Worm (Caenorhabditis elegans) whole organism, young adult: Measurements from ENCODE around the gene K03B4.8.

Experiments
- B0261.1 ChIP-seq: sonication (generic microtip); optimal IDR thresholded peaks from 2 replicates; lab custom pipeline; 2016; ENCODE audit warnings: mild to moderate bottlenecking, missing genetic modification characterization, moderate library complexity, missing compliant biosample characterization
- B0336.3 ChIP-seq: fragments of 200-800 bp; sonication (Bioruptor generic); IDR thresholded peaks from 2 replicates; pipeline ENCODE4 v1.3.6; 2022; ENCODE audit warnings: missing genetic modification characterization, missing compliant biosample characterization
- D2030.7 ChIP-seq: fragments of 200-800 bp; sonication (Bioruptor generic); IDR thresholded peaks from 2 replicates; pipeline ENCODE4 v1.3.6; 2022; ENCODE audit warnings: missing genetic modification reagents, missing genetic modification characterization, missing compliant biosample characterization
- F52B5.7 ChIP-seq: sonication (generic microtip); optimal IDR thresholded peaks from 2 replicates; lab custom pipeline; 2016; ENCODE audit warnings: mild to moderate bottlenecking, missing genetic modification characterization, missing compliant biosample characterization
- Y53F4B.3 ChIP-seq: fragments of 200-800 bp; sonication (Bioruptor generic); IDR thresholded peaks from 2 replicates; pipeline ENCODE4 v1.3.6; 2022; ENCODE audit warnings: missing genetic modification reagents, missing genetic modification characterization, missing compliant biosample characterization
- akir-1 ChIP-seq: fragments of 200-800 bp; sonication (Bioruptor generic); optimal IDR thresholded peaks from 2 replicates; lab custom pipeline; 2018; ENCODE audit warnings: mild to moderate bottlenecking, missing genetic modification characterization, moderate library complexity, missing compliant biosample characterization
- aptf-2 ChIP-seq: fragments of 200-800 bp; sonication (Bioruptor generic); conservative IDR thresholded peaks from 2 replicates; pipeline ENCODE4 v1.3.6; 2022; ENCODE audit warnings: missing genetic modification reagents, missing genetic modification characterization, missing compliant biosample characterization
- atf-7 ChIP-seq: sonication (generic microtip); optimal IDR thresholded peaks from 2 replicates; lab custom pipeline; 2017; ENCODE audit warnings: mild to moderate bottlenecking, missing genetic modification characterization, missing compliant biosample characterization
- attf-5 ChIP-seq: fragments of 200-800 bp; sonication (Bioruptor generic); optimal IDR thresholded peaks from 2 replicates; lab custom pipeline; 2018; ENCODE audit warnings: mild to moderate bottlenecking, missing genetic modification characterization, missing compliant biosample characterization
- bed-1 ChIP-seq: fragments of 200-800 bp; sonication (Bioruptor generic); IDR thresholded peaks from 2 replicates; pipeline ENCODE4 v1.3.6; 2022; ENCODE audit warnings: missing genetic modification reagents, missing genetic modification characterization, missing compliant biosample characterization
- ceh-100 ChIP-seq: fragments of 200-800 bp; sonication (Bioruptor generic); IDR thresholded peaks from 2 replicates; pipeline ENCODE4 v1.3.6; 2022; ENCODE audit warnings: missing genetic modification reagents, missing genetic modification characterization, missing compliant biosample characterization
- ceh-27 ChIP-seq: fragments of 200-800 bp; sonication (Bioruptor generic); optimal IDR thresholded peaks from 2 replicates; lab custom pipeline; 2018; ENCODE audit warnings: mild to moderate bottlenecking, missing genetic modification characterization, moderate library complexity, missing compliant biosample characterization
- die-1 ChIP-seq: sonication (generic microtip); optimal IDR thresholded peaks from 2 replicates; lab custom pipeline; 2016; ENCODE audit warnings: missing genotype, mild to moderate bottlenecking, missing genetic modification characterization, missing compliant biosample characterization
- dox-1 ChIP-seq: fragments of 200-800 bp; sonication (Bioruptor generic); IDR thresholded peaks from 2 replicates; pipeline ENCODE4 v1.3.6; 2022; ENCODE audit warnings: missing genetic modification reagents, missing genetic modification characterization, missing compliant biosample characterization
- dpff-1 ChIP-seq: sonication (generic microtip); optimal IDR thresholded peaks from 2 replicates; lab custom pipeline; 2017; ENCODE audit warnings: mild to moderate bottlenecking, missing genetic modification characterization, missing compliant biosample characterization
- dpl-1 ChIP-seq: fragments of 150-350 bp; optimal IDR thresholded peaks from 2 replicates; lab custom pipeline; 2014; ENCODE audit warnings: missing biosample characterization, missing genetic modification reagents, missing genetic modification characterization
- efl-1 ChIP-seq: fragments of 150-350 bp; optimal IDR thresholded peaks from 2 replicates; lab custom pipeline; 2014; ENCODE audit warnings: missing biosample characterization, missing genetic modification reagents, missing genetic modification characterization
- hmg-1.2 ChIP-seq: fragments of 200-800 bp; sonication (Bioruptor generic); IDR thresholded peaks from 2 replicates; pipeline ENCODE4 v1.3.6; 2022; ENCODE audit warnings: missing genetic modification reagents, missing genetic modification characterization, missing compliant biosample characterization
- let-526 ChIP-seq: fragments of 200-800 bp; sonication (Bioruptor generic); IDR thresholded peaks from 2 replicates; pipeline ENCODE4 v1.3.6; 2022; ENCODE audit warnings: missing genetic modification reagents, missing genetic modification characterization, missing compliant biosample characterization
- lin-54 ChIP-seq: fragments of 200-800 bp; sonication (Bioruptor generic); optimal IDR thresholded peaks from 2 replicates; lab custom pipeline; 2018; ENCODE audit warnings: mild to moderate bottlenecking, missing genetic modification characterization, missing compliant biosample characterization
- lsy-27 ChIP-seq: sonication (generic microtip); optimal IDR thresholded peaks from 2 replicates; lab custom pipeline; 2017; ENCODE audit warnings: missing genetic modification characterization, mild to moderate bottlenecking, missing compliant biosample characterization, antibody characterized with exemption, missing genotype, borderline replicate concordance; ENCODE audit not compliant: insufficient read depth
- madf-3 ChIP-seq: fragments of 200-800 bp; sonication (Bioruptor generic); IDR thresholded peaks from 2 replicates; pipeline ENCODE4 v1.3.6; 2022; ENCODE audit warnings: missing genetic modification reagents, missing genetic modification characterization, missing compliant biosample characterization
- madf-6 ChIP-seq: fragments of 200-800 bp; sonication (Bioruptor generic); IDR thresholded peaks from 2 replicates; pipeline ENCODE4 v1.3.6; 2022; ENCODE audit warnings: missing genetic modification reagents, missing genetic modification characterization, missing compliant biosample characterization
- madf-8 ChIP-seq: fragments of 200-800 bp; sonication (Bioruptor generic); conservative IDR thresholded peaks from 2 replicates; pipeline ENCODE4 v1.3.6; 2022; ENCODE audit warnings: missing genetic modification reagents, missing genetic modification characterization, missing compliant biosample characterization
- mes-4 ChIP-seq: sonication (generic microtip); optimal IDR thresholded peaks from 2 replicates; lab custom pipeline; 2016; ENCODE audit warnings: missing genotype, missing genetic modification characterization, missing compliant biosample characterization
- mxl-1 ChIP-seq: sonication (generic microtip); optimal IDR thresholded peaks from 2 replicates; lab custom pipeline; 2016; ENCODE audit warnings: missing genetic modification characterization, missing compliant biosample characterization
- nfya-1 ChIP-seq: sonication (generic microtip); optimal IDR thresholded peaks from 2 replicates; lab custom pipeline; 2017; ENCODE audit warnings: antibody characterized with exemption, missing compliant biosample characterization, missing genetic modification characterization, borderline replicate concordance; ENCODE audit not compliant: insufficient read depth
- nhr-120 ChIP-seq: fragments of 200-800 bp; sonication (Bioruptor generic); IDR thresholded peaks from 2 replicates; pipeline ENCODE4 v1.3.6; 2022; ENCODE audit warnings: missing genetic modification characterization, missing compliant biosample characterization
- nhr-179 ChIP-seq: sonication (generic microtip); optimal IDR thresholded peaks from 2 replicates; lab custom pipeline; 2016; ENCODE audit warnings: mild to moderate bottlenecking, missing genetic modification characterization, missing compliant biosample characterization
- nhr-27 ChIP-seq: fragments of 200-800 bp; sonication (Bioruptor generic); optimal IDR thresholded peaks from 2 replicates; lab custom pipeline; 2018; ENCODE audit warnings: mild to moderate bottlenecking, missing genetic modification characterization, moderate library complexity, missing compliant biosample characterization
- snpc-1.3 ChIP-seq: sonication (generic microtip); optimal IDR thresholded peaks from 2 replicates; lab custom pipeline; 2017; ENCODE audit warnings: missing genetic modification characterization, mild to moderate bottlenecking, missing compliant biosample characterization, antibody characterized with exemption, moderate library complexity, missing genotype, missing genetic modification reagents; ENCODE audit not compliant: insufficient read depth
- snpc-3.4 ChIP-seq: sonication (generic microtip); optimal IDR thresholded peaks from 2 replicates; lab custom pipeline; 2017; ENCODE audit warnings: missing genetic modification characterization, mild to moderate bottlenecking, missing compliant biosample characterization, antibody characterized with exemption, moderate library complexity, missing genotype, missing genetic modification reagents
- somi-1 ChIP-seq: fragments of 200-800 bp; sonication (Bioruptor generic); optimal IDR thresholded peaks from 2 replicates; lab custom pipeline; 2018; ENCODE audit warnings: mild to moderate bottlenecking, missing genetic modification characterization, missing compliant biosample characterization
- xnd-1 ChIP-seq: sonication (generic microtip); optimal IDR thresholded peaks from 2 replicates; lab custom pipeline; 2016; ENCODE audit warnings: missing genotype, missing genetic modification reagents, missing genetic modification characterization, missing compliant biosample characterization
- ztf-22 ChIP-seq: fragments of 200-800 bp; sonication (Bioruptor generic); optimal IDR thresholded peaks from 2 replicates; lab custom pipeline; 2018; ENCODE audit warnings: mild to moderate bottlenecking, missing genetic modification characterization, moderate library complexity, missing compliant biosample characterization
- ztf-28 ChIP-seq: fragments of 200-800 bp; sonication (Bioruptor generic); IDR thresholded peaks from 2 replicates; pipeline ENCODE4 v1.3.6; 2022; ENCODE audit warnings: missing genetic modification reagents, missing genetic modification characterization, missing compliant biosample characterization

K03B4.8 gene

DNA sequence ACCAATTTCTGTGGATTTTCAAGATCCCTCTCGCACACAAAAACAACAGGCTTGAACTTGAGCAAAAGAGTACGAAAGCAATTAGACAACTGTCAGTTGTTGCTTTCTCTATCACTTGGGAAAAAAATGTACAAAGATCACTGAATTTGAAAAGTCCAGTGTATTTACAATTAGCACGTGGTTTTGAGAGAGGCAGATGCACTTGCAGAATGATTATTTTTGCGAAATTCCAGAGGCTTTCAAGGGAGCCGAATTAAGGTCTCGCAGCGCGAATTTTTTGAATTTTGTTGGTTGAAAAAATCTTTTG is 18.8 kb upstream of the K03B4.8 start:
- TF ChIP-seq dpff-1: no peak
- TF ChIP-seq madf-8 (GFP tag; lab: Robert Waterston, UW): no peak
- no peak for TF ChIP-seq dox-1
- no peak for TF ChIP-seq akir-1 (GFP tag; lab: Kevin White, UChicago)
- no peak for TF ChIP-seq nhr-27 (tag; lab: Kevin White, UChicago)
- no peak for TF ChIP-seq madf-3 (GFP tag; lab: Robert Waterston, UW)
- TF ChIP-seq lin-54 (GFP tag; lab: Kevin White, UChicago): no peak
- TF ChIP-seq ceh-100 (GFP tag; lab: Robert Waterston, UW): no peak
- no peak for TF ChIP-seq ceh-27
- no peak for TF ChIP-seq atf-7 (tag; lab: Kevin White, UChicago)
- no peak for TF ChIP-seq B0336.3 (GFP tag; lab: Robert Waterston, UW)
- no peak for TF ChIP-seq Y53F4B.3 (GFP tag; lab: Robert Waterston, UW)
- no peak for TF ChIP-seq nhr-120
- TF ChIP-seq nhr-179 (tag; lab: Kevin White, UChicago): no peak
- no peak for TF ChIP-seq bed-1 (GFP tag; lab: Robert Waterston, UW)
- no peak for TF ChIP-seq die-1 (tag; lab: Kevin White, UChicago)

DNA sequence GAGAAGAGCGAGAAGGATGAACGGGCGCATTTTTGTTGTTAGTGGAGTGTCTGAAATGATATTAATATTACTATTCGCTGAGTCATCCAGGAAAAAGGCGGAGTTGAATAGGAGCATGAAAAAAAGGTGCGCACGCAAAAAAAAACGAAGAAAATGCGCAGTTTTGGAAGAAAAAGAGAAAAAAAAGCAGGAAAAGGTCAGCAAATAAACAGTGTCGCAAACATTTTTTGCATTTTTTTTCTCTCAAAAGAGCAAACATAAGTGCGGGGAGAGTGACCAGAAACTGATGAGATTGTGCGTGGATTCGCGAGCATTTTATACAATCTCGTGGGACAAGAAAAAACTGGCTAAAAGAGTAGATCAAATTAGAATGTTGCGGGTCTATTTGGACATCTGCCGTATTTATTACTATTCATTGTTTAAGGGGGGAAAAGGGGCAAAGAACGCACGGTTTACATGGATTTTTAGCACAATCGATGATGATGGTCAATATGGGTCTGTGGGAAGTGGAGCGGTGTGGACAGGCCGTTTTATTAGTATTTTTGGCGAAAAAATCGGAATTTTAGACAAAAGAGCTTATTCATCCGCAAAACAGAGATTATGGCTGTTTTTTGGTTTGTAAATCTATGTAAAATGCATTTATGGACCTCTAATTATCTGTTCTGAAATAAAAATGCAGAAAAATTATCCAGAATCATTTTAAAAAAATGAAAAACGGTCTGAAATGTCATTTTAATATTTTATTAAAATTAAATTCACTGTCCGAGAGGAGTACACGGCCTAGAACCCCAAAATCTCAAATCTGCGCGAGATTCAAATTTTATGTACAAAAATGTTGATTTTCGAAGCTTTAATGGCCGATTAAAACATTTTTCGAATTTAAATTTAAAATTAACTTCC is 18.2 kb upstream of the K03B4.8 start, which contains the start of gene cpg-8:
cpg-8 (minus strand) TSS at position 51 of the 900 bp plus-strand sequence.
- TF ChIP-seq xnd-1 (tag; lab: Kevin White, UChicago): peak; percentile 56
- peak; percentile 76 for TF ChIP-seq madf-6 (GFP tag; lab: Robert Waterston, UW)
- TF ChIP-seq lsy-27 (tag; lab: Kevin White, UChicago): no peak
- TF ChIP-seq snpc-1.3 (tag; lab: Kevin White, UChicago): no peak
- TF ChIP-seq mxl-1 (tag; lab: Kevin White, UChicago): no peak
- peak; percentile 26 for TF ChIP-seq efl-1 (GFP tag; lab: Kevin White, UChicago)
- 0 out of 2 replicates have a peak, but pooled peaks have one; percentile 61 for TF ChIP-seq ztf-28 (GFP tag; lab: Robert Waterston, UW)
- peak; percentile 17 for TF ChIP-seq lin-54 (GFP tag; lab: Kevin White, UChicago)
- no peak for TF ChIP-seq B0261.1 (tag; lab: Kevin White, UChicago)
- TF ChIP-seq D2030.7: peak; percentile 36; the same call in 1 of the 2 replicates
- peak; percentile 17 for TF ChIP-seq dpl-1 (GFP tag; lab: Kevin White, UChicago)
- TF ChIP-seq madf-8 (GFP tag; lab: Robert Waterston, UW): peak; percentile 53
- TF ChIP-seq let-526 (GFP tag; lab: Robert Waterston, UW): no peak
- no peak for TF ChIP-seq ztf-22
- TF ChIP-seq snpc-3.4 (tag; lab: Kevin White, UChicago): no peak
- TF ChIP-seq B0336.3 (GFP tag; lab: Robert Waterston, UW): peak; percentile 15; the same call in 1 of the 2 replicates
- TF ChIP-seq nfya-1 (tag; lab: Kevin White, UChicago): no peak
- no peak for TF ChIP-seq mes-4
- 0 out of 2 replicates have a peak, but pooled peaks have one; percentile 6 for TF ChIP-seq hmg-1.2
- no peak for TF ChIP-seq somi-1 (GFP tag; lab: Kevin White, UChicago)
- no peak for TF ChIP-seq F52B5.7 (tag; lab: Kevin White, UChicago)
- peak; percentile 52; the same call in 1 of the 2 replicates for TF ChIP-seq aptf-2 (GFP tag; lab: Robert Waterston, UW)
- TF ChIP-seq attf-5 (GFP tag; lab: Kevin White, UChicago): no peak
- TF ChIP-seq, all 124 proteins: peak for 11
